Worm (Caenorhabditis elegans): ENCODE data around the gene C07G1.7.

Gene C07G1.7

ce11 chrIV:8252856-8253255, 41.2 kb upstream of the C07G1.7 start:
- TF ChIP-seq ccch-3 (GFP tag; optimal IDR thresholded peaks at IDR 0.05): peak; percentile 1
- peak; percentile 53 for TF ChIP-seq nhr-80 (tag; optimal IDR thresholded peaks at IDR 0.05)
- peak; percentile 78 for TF ChIP-seq ZK185.1 (tag; optimal IDR thresholded peaks at IDR 0.05; ENCODE audit: poor library complexity, severe bottlenecking)
- peak in 1 of 3 experiments; percentile 75 for TF ChIP-seq lin-35 (GFP tag; optimal IDR thresholded peaks at IDR 0.05)
- peak; percentile 68 for TF ChIP-seq T26A5.8 (tag; optimal IDR thresholded peaks at IDR 0.05)
- TF ChIP-seq nfya-1 (tag; optimal IDR thresholded peaks at IDR 0.05; ENCODE audit: borderline replicate concordance, insufficient read depth): no peak
- peak; percentile 75 for TF ChIP-seq ceh-79 (tag; optimal IDR thresholded peaks at IDR 0.05)
- TF ChIP-seq zfh-2 (GFP tag; conservative IDR thresholded peaks at IDR 0.05): no peak
- peak; percentile 69 for TF ChIP-seq snpc-3.4 (tag; optimal IDR thresholded peaks at IDR 0.05)
- peak; percentile 19 for TF ChIP-seq akir-1 (GFP tag; optimal IDR thresholded peaks at IDR 0.05)
- TF ChIP-seq lin-54 (GFP tag; optimal IDR thresholded peaks at IDR 0.05): peak; percentile 70
- TF ChIP-seq hrde-1 (tag; optimal IDR thresholded peaks at IDR 0.05; ENCODE audit: borderline replicate concordance): peak; percentile 83
- peak; percentile 92 for TF ChIP-seq F23B12.7 (tag; optimal IDR thresholded peaks at IDR 0.05; ENCODE audit: insufficient read depth)
- no peak for TF ChIP-seq sea-2 (GFP tag; IDR thresholded peaks at IDR 0.05)
- peak; percentile 66 for TF ChIP-seq atf-7 (tag; optimal IDR thresholded peaks at IDR 0.05)
- peak; percentile 80 for TF ChIP-seq ztf-18 (tag; optimal IDR thresholded peaks at IDR 0.05)
- TF ChIP-seq attf-6 (GFP tag; IDR thresholded peaks at IDR 0.05): 0 out of 2 replicates have a peak, but pooled peaks have one; percentile 43
- peak; percentile 67; the same call in 1 of the 2 replicates for TF ChIP-seq ztf-28 (GFP tag; IDR thresholded peaks at IDR 0.05)
- peak; percentile 53 for TF ChIP-seq F22D6.2 (tag; optimal IDR thresholded peaks at IDR 0.05)
- 0 out of 2 replicates have a peak, but pooled peaks have one; percentile 15 for TF ChIP-seq Y67H2A.10 (GFP tag; conservative IDR thresholded peaks at IDR 0.05)
- peak; percentile 98 for TF ChIP-seq him-1 (tag; optimal IDR thresholded peaks at IDR 0.05)
- peak; percentile 92 to 96 for TF ChIP-seq rec-8 (tag; optimal IDR thresholded peaks at IDR 0.05)
- TF ChIP-seq madf-10 (tag; optimal IDR thresholded peaks at IDR 0.05): peak; percentile 85
- no peak for TF ChIP-seq xnd-1 (tag; optimal IDR thresholded peaks at IDR 0.05)
- no peak for TF ChIP-seq dpl-1 (GFP tag; optimal IDR thresholded peaks at IDR 0.05)
- peak; percentile 68 for TF ChIP-seq ztf-22 (GFP tag; optimal IDR thresholded peaks at IDR 0.05)
- peak; percentile 71 for TF ChIP-seq rcor-1 (GFP tag; IDR thresholded peaks at IDR 0.05)
- TF ChIP-seq fkh-3 (tag; optimal IDR thresholded peaks at IDR 0.05): peak; percentile 83
- TF ChIP-seq rpc-1 (optimal IDR thresholded peaks at IDR 0.05): peak; percentile 94
- TF ChIP-seq rpc-1 (tag; optimal IDR thresholded peaks at IDR 0.05): peak; percentile 99
- peak; percentile 81 for TF ChIP-seq madf-3 (GFP tag; IDR thresholded peaks at IDR 0.05)
- TF ChIP-seq chd-7 (tag; optimal IDR thresholded peaks at IDR 0.05): no peak
- TF ChIP-seq lin-40 (tag; optimal IDR thresholded peaks at IDR 0.05): peak; percentile 75
- TF ChIP-seq ceh-27 (GFP tag; optimal IDR thresholded peaks at IDR 0.05): peak; percentile 71
- peak; percentile 67; the same call in 1 of the 2 replicates for TF ChIP-seq Y56A3A.18 (GFP tag; IDR thresholded peaks at IDR 0.05)
- peak; percentile 76 for TF ChIP-seq sptf-2 (GFP tag; optimal IDR thresholded peaks at IDR 0.05)
- no peak for TF ChIP-seq madf-8 (GFP tag; conservative IDR thresholded peaks at IDR 0.05)
- TF ChIP-seq F10E7.11 (tag; optimal IDR thresholded peaks at IDR 0.05): peak; percentile 81
- peak; percentile 89 for TF ChIP-seq snpc-1.3 (tag; optimal IDR thresholded peaks at IDR 0.05; ENCODE audit: insufficient read depth)
- peak; percentile 86 for TF ChIP-seq nfyb-1 (GFP tag; IDR thresholded peaks at IDR 0.05)
- TF ChIP-seq ztf-3 (GFP tag; optimal IDR thresholded peaks at IDR 0.05): no peak
- TF ChIP-seq athp-1 (tag; optimal IDR thresholded peaks at IDR 0.05): peak; percentile 86
- TF ChIP-seq F57A8.1 (GFP tag; optimal IDR thresholded peaks at IDR 0.05): peak; percentile 75
- TF ChIP-seq ztf-6 (GFP tag; IDR thresholded peaks at IDR 0.05): peak; percentile 77; the same call in 1 of the 2 replicates
- peak; percentile 91; the same call in 1 of the 2 replicates for TF ChIP-seq ceh-40 (GFP tag; IDR thresholded peaks at IDR 0.05)
- no peak for TF ChIP-seq bed-1 (GFP tag; IDR thresholded peaks at IDR 0.05)
- peak; percentile 69 for TF ChIP-seq tlf-1 (GFP tag; optimal IDR thresholded peaks at IDR 0.05)
- peak; percentile 62 for TF ChIP-seq nhr-179 (tag; optimal IDR thresholded peaks at IDR 0.05)
